Worm (Caenorhabditis elegans) whole organism, L2 larva: ENCODE results near the gene fbxb-104.

Experiments used
- C34F6.9 ChIP-seq: fragments of 150-350 bp; optimal IDR thresholded peaks from 2 replicates; lab custom pipeline; 2014; ENCODE audit warnings: missing biosample characterization, missing genetic modification characterization
- F13H6.1 ChIP-seq: sonication (generic microtip); optimal IDR thresholded peaks from 2 replicates; lab custom pipeline; 2016; ENCODE audit warnings: missing genetic modification characterization, missing compliant biosample characterization
- R02D3.7 ChIP-seq: fragments of 150-350 bp; optimal IDR thresholded peaks from 2 replicates; lab custom pipeline; 2014; ENCODE audit warnings: missing biosample characterization, missing genetic modification characterization
- Y55F3AM.14 ChIP-seq: fragments of 200-800 bp; sonication (Bioruptor generic); optimal IDR thresholded peaks from 2 replicates; lab custom pipeline; 2018; ENCODE audit warnings: mild to moderate bottlenecking, missing genetic modification characterization, missing compliant biosample characterization
- ZK546.5 ChIP-seq: sonication (generic microtip); optimal IDR thresholded peaks from 2 replicates; lab custom pipeline; 2017; ENCODE audit warnings: missing biosample characterization, missing genetic modification characterization
- alr-1 ChIP-seq: fragments of 150-350 bp; optimal IDR thresholded peaks from 2 replicates; lab custom pipeline; 2014; ENCODE audit warnings: missing biosample characterization, missing genetic modification characterization
- aly-2 ChIP-seq: fragments of 150-350 bp; optimal IDR thresholded peaks from 2 replicates; lab custom pipeline; 2014; ENCODE audit warnings: missing biosample characterization, missing genetic modification characterization
- ama-1 ChIP-seq: fragments of 150-350 bp; optimal IDR thresholded peaks from 2 replicates; lab custom pipeline; 2018; ENCODE audit warnings: inconsistent platforms
- blmp-1 ChIP-seq: sonication (generic microtip); optimal IDR thresholded peaks from 2 replicates; lab custom pipeline; 2017; ENCODE audit warnings: missing genetic modification characterization, mild to moderate bottlenecking, missing compliant biosample characterization, antibody characterized with exemption, moderate library complexity; ENCODE audit not compliant: insufficient read depth
- ceh-16 ChIP-seq: fragments of 150-350 bp; optimal IDR thresholded peaks from 2 replicates; lab custom pipeline; 2014; ENCODE audit warnings: missing biosample characterization, missing genetic modification characterization
- ceh-82 ChIP-seq: fragments of 150-350 bp; optimal IDR thresholded peaks from 2 replicates; lab custom pipeline; 2014; ENCODE audit warnings: missing biosample characterization, missing genetic modification characterization
- crh-2 ChIP-seq: sonication (generic microtip); optimal IDR thresholded peaks from 2 replicates; lab custom pipeline; 2017; ENCODE audit warnings: missing biosample characterization, missing genetic modification characterization
- dmd-4 ChIP-seq: sonication (generic microtip); optimal IDR thresholded peaks from 2 replicates; lab custom pipeline; 2017; ENCODE audit warnings: missing biosample characterization, missing genetic modification characterization
- elt-1 ChIP-seq: fragments of 150-350 bp; optimal IDR thresholded peaks from 2 replicates; lab custom pipeline; 2014; ENCODE audit warnings: missing biosample characterization, missing genetic modification characterization
- elt-3 ChIP-seq: sonication (generic microtip); optimal IDR thresholded peaks from 2 replicates; lab custom pipeline; 2017; ENCODE audit warnings: missing biosample characterization, missing genetic modification characterization
- fos-1 ChIP-seq: fragments of 150-350 bp; optimal IDR thresholded peaks from 2 replicates; lab custom pipeline; 2014; ENCODE audit warnings: missing biosample characterization, missing genetic modification characterization
- gmeb-1 ChIP-seq: fragments of 150-350 bp; optimal IDR thresholded peaks from 2 replicates; lab custom pipeline; 2014; ENCODE audit warnings: missing biosample characterization, missing genetic modification characterization
- lin-11 ChIP-seq: fragments of 150-350 bp; sonication (generic microtip); optimal IDR thresholded peaks from 2 replicates; lab custom pipeline; 2014; ENCODE audit warnings: missing biosample characterization, missing genetic modification characterization, inconsistent platforms, mixed read lengths
- lin-13 ChIP-seq: fragments of 150-350 bp; optimal IDR thresholded peaks from 2 replicates; lab custom pipeline; 2014; ENCODE audit warnings: missing biosample characterization, missing genetic modification reagents, missing genetic modification characterization
- lin-39 ChIP-seq: fragments of 150-350 bp; optimal IDR thresholded peaks from 2 replicates; lab custom pipeline; 2014; ENCODE audit warnings: missing biosample characterization, missing genetic modification reagents, missing genetic modification characterization
- lsy-2 ChIP-seq, 2 experiments: fragments of 150-350 bp in 1 of 2; sonication (generic microtip) in 1 of 2; optimal IDR thresholded peaks; 2 replicates each; lab custom pipeline; 2014 to 2017; ENCODE audit warnings: missing biosample characterization in 2 of 2, missing genetic modification characterization in 2 of 2
- mab-5 ChIP-seq: fragments of 150-350 bp; optimal IDR thresholded peaks from 2 replicates; lab custom pipeline; 2014; ENCODE audit warnings: missing biosample characterization, missing genetic modification characterization
- mbf-1 ChIP-seq: sonication (generic microtip); optimal IDR thresholded peaks from 2 replicates; lab custom pipeline; 2017; ENCODE audit warnings: missing biosample characterization, missing genetic modification characterization
- mdl-1 ChIP-seq, 2 experiments: fragments of 150-350 bp in 1 of 2; sonication (generic microtip) in 1 of 2; optimal IDR thresholded peaks; 2 replicates each; lab custom pipeline; 2017; ENCODE audit warnings: missing biosample characterization in 2 of 2, missing genetic modification characterization in 2 of 2
- nhr-10 ChIP-seq: sonication (generic microtip); optimal IDR thresholded peaks from 2 replicates; lab custom pipeline; 2017; ENCODE audit warnings: missing biosample characterization, missing genetic modification characterization
- nhr-11 ChIP-seq: fragments of 150-350 bp; optimal IDR thresholded peaks from 2 replicates; lab custom pipeline; 2014; ENCODE audit warnings: missing biosample characterization, missing genetic modification characterization
- nhr-12 ChIP-seq: fragments of 150-350 bp; optimal IDR thresholded peaks from 2 replicates; lab custom pipeline; 2014; ENCODE audit warnings: missing biosample characterization, missing genetic modification characterization
- nhr-129 ChIP-seq: fragments of 150-350 bp; optimal IDR thresholded peaks from 2 replicates; lab custom pipeline; 2014; ENCODE audit warnings: missing biosample characterization, missing genetic modification characterization
- nhr-21 ChIP-seq: fragments of 150-350 bp; optimal IDR thresholded peaks from 2 replicates; lab custom pipeline; 2014; ENCODE audit warnings: missing biosample characterization, missing genetic modification characterization
- nhr-23 ChIP-seq: fragments of 150-350 bp; optimal IDR thresholded peaks from 2 replicates; lab custom pipeline; 2014; ENCODE audit warnings: missing biosample characterization, missing genetic modification reagents, missing genetic modification characterization
- nhr-237 ChIP-seq: fragments of 150-350 bp; optimal IDR thresholded peaks from 2 replicates; lab custom pipeline; 2014; ENCODE audit warnings: missing biosample characterization, missing genetic modification characterization
- nhr-25 ChIP-seq: fragments of 150-350 bp; sonication (generic microtip); optimal IDR thresholded peaks from 3 replicates; lab custom pipeline; 2014; ENCODE audit warnings: missing biosample characterization, missing genetic modification characterization
- nhr-6 ChIP-seq: fragments of 150-350 bp; optimal IDR thresholded peaks from 2 replicates; lab custom pipeline; 2014; ENCODE audit warnings: missing biosample characterization, missing genetic modification characterization
- nhr-77 ChIP-seq: fragments of 150-350 bp; optimal IDR thresholded peaks from 2 replicates; lab custom pipeline; 2014; ENCODE audit warnings: missing biosample characterization, missing genetic modification characterization
- peb-1 ChIP-seq: fragments of 150-350 bp; optimal IDR thresholded peaks from 2 replicates; lab custom pipeline; 2014; ENCODE audit warnings: missing biosample characterization, missing genetic modification characterization
- sem-4 ChIP-seq: fragments of 150-350 bp; optimal IDR thresholded peaks from 2 replicates; lab custom pipeline; 2014; ENCODE audit warnings: missing biosample characterization, missing genetic modification reagents, missing genetic modification characterization
- skn-1 ChIP-seq: sonication (generic microtip); optimal IDR thresholded peaks from 2 replicates; lab custom pipeline; 2017; ENCODE audit warnings: missing biosample characterization, missing genetic modification characterization
- sma-3 ChIP-seq: sonication (generic microtip); optimal IDR thresholded peaks from 2 replicates; lab custom pipeline; 2016; ENCODE audit warnings: missing genetic modification reagents, missing genetic modification characterization, missing compliant biosample characterization
- sma-9 ChIP-seq, 2 experiments: fragments of 150-350 bp in 1 of 2; sonication (generic microtip) in 1 of 2; optimal IDR thresholded peaks; 2 replicates each; lab custom pipeline; 2014 to 2016; ENCODE audit warnings: missing genetic modification characterization in 2 of 2, mild to moderate bottlenecking in 1 of 2, missing biosample characterization in 1 of 2, missing compliant biosample characterization in 1 of 2, missing genetic modification reagents in 1 of 2, moderate library complexity in 1 of 2
- snpc-4 ChIP-seq: fragments of 150-350 bp; optimal IDR thresholded peaks from 2 replicates; lab custom pipeline; 2014; ENCODE audit warnings: missing biosample characterization, missing genetic modification characterization
- unc-39 ChIP-seq: fragments of 150-350 bp; optimal IDR thresholded peaks from 2 replicates; lab custom pipeline; 2014; ENCODE audit warnings: missing biosample characterization, missing genetic modification characterization
- unc-55 ChIP-seq: fragments of 150-350 bp; sonication (generic microtip); optimal IDR thresholded peaks from 3 replicates; lab custom pipeline; 2014; ENCODE audit warnings: missing biosample characterization, missing genetic modification reagents, missing genetic modification characterization
- unc-62 ChIP-seq: fragments of 150-350 bp; optimal IDR thresholded peaks from 2 replicates; lab custom pipeline; 2014; ENCODE audit warnings: missing biosample characterization, missing genetic modification reagents, missing genetic modification characterization
- zag-1 ChIP-seq: fragments of 150-350 bp; optimal IDR thresholded peaks from 2 replicates; lab custom pipeline; 2014; ENCODE audit warnings: missing biosample characterization, missing genetic modification characterization
- ztf-11 ChIP-seq: sonication (generic microtip); optimal IDR thresholded peaks from 2 replicates; lab custom pipeline; 2017; ENCODE audit warnings: missing biosample characterization, missing genetic modification characterization
- ztf-4 ChIP-seq: fragments of 150-350 bp; optimal IDR thresholded peaks from 2 replicates; lab custom pipeline; 2014; ENCODE audit warnings: missing biosample characterization, missing genetic modification characterization

The fbxb-104 gene

ce11 chrII:3520988-3521850 is 44.1 kb upstream of the fbxb-104 start, which contains the start of gene W09G10.9:
Gene W09G10.9 (plus strand): TSS chrII:3521800.
- TF ChIP-seq mab-5: no peak
- TF ChIP-seq nhr-12: no peak
- no peak for TF ChIP-seq nhr-237 (tag; lab: Kevin White, UChicago)
- TF ChIP-seq nhr-25 (tag; lab: Kevin White, UChicago): peak; percentile 15
- TF ChIP-seq ama-1 (lab: Kevin White, UChicago): no peak
- peak; percentile 66 for TF ChIP-seq nhr-129 (tag; lab: Kevin White, UChicago)
- no peak for TF ChIP-seq peb-1 (tag; lab: Kevin White, UChicago)
- no peak for TF ChIP-seq ZK546.5 (tag; lab: Kevin White, UChicago)
- peak; percentile 45 for TF ChIP-seq F13H6.1
- peak; percentile 24 for TF ChIP-seq ceh-16 (tag; lab: Kevin White, UChicago)
- no peak for TF ChIP-seq alr-1 (tag; lab: Kevin White, UChicago)
- TF ChIP-seq nhr-23: no peak
- TF ChIP-seq sem-4 (tag; lab: Kevin White, UChicago): no peak
- TF ChIP-seq R02D3.7 (tag; lab: Kevin White, UChicago): no peak
- TF ChIP-seq sma-3: peak; percentile 49
- TF ChIP-seq nhr-11 (tag; lab: Kevin White, UChicago): no peak
- no peak for TF ChIP-seq skn-1 (tag; lab: Kevin White, UChicago)
- TF ChIP-seq gmeb-1: no peak
- TF ChIP-seq lsy-2 (tag; optimal IDR thresholded peaks at IDR 0.05; lab: Kevin White, UChicago): peak; percentile 74 to 78
- peak; percentile 62 for TF ChIP-seq sma-9 (GFP tag; optimal IDR thresholded peaks at IDR 0.05; lab: Kevin White, UChicago)
- TF ChIP-seq sma-9 (tag; optimal IDR thresholded peaks at IDR 0.05; lab: Kevin White, UChicago): no peak
- TF ChIP-seq C34F6.9 (tag; lab: Kevin White, UChicago): peak; percentile 39
- TF ChIP-seq lin-39 (tag; lab: Kevin White, UChicago): no peak
- TF ChIP-seq unc-62 (GFP tag; lab: Kevin White, UChicago): no peak
- no peak for TF ChIP-seq dmd-4 (tag; lab: Kevin White, UChicago)
- TF ChIP-seq blmp-1 (tag; lab: Kevin White, UChicago): no peak
- TF ChIP-seq mbf-1 (tag; lab: Kevin White, UChicago): no peak
- no peak for TF ChIP-seq snpc-4
- no peak for TF ChIP-seq ceh-82
- no peak for TF ChIP-seq nhr-21
- peak; percentile 64 for TF ChIP-seq zag-1 (tag; lab: Kevin White, UChicago)
- no peak for TF ChIP-seq nhr-10 (tag; lab: Kevin White, UChicago)
- TF ChIP-seq mdl-1 (tag; optimal IDR thresholded peaks at IDR 0.05; lab: Kevin White, UChicago): no peak
- no peak for TF ChIP-seq ztf-4 (tag; lab: Kevin White, UChicago)
- TF ChIP-seq aly-2 (tag; lab: Kevin White, UChicago): no peak
- peak; percentile 12 for TF ChIP-seq lin-11
- TF ChIP-seq lin-13 (GFP tag; lab: Kevin White, UChicago): peak; percentile 65
- peak; percentile 53 for TF ChIP-seq fos-1 (tag; lab: Kevin White, UChicago)
- peak; percentile 60 for TF ChIP-seq unc-55 (GFP tag; lab: Kevin White, UChicago)
- peak; percentile 60 for TF ChIP-seq crh-2
- TF ChIP-seq elt-3 (tag; lab: Kevin White, UChicago): no peak
- TF ChIP-seq unc-39 (tag; lab: Kevin White, UChicago): no peak
- no peak for TF ChIP-seq elt-1
- no peak for TF ChIP-seq nhr-77
- TF ChIP-seq Y55F3AM.14 (GFP tag; lab: Kevin White, UChicago): no peak
- no peak for TF ChIP-seq ztf-11 (tag; lab: Kevin White, UChicago)
- no peak for TF ChIP-seq nhr-6 (tag; lab: Kevin White, UChicago)
- TF ChIP-seq, all 48 proteins: peak for 14
